Fruit fly (Drosophila melanogaster): ENCODE results near the gene Med.
A peak's percentile ranks its signal among the peaks of the same experiment; 100 is the strongest.

Gene Med

dm6 chr3R:31616001-31616400, 5.2 kb downstream of the Med start, which contains the start of the genes Mnat9 and CG1792 (continued):
- peak; percentile 95 for TF ChIP-seq scrt (GFP tag; optimal IDR thresholded peaks at IDR 0.05)
- TF ChIP-seq Nf-YA (GFP tag; IDR thresholded peaks at IDR 0.05): peak; percentile 98
- TF ChIP-seq CG4360 (GFP tag; IDR thresholded peaks at IDR 0.05): peak; percentile 88
- TF ChIP-seq HLH4C (GFP tag; IDR thresholded peaks at IDR 0.05; ENCODE audit: partially characterized antibody): no peak
- TF ChIP-seq CG5953 (GFP tag; IDR thresholded peaks at IDR 0.05): peak; percentile 98
- peak; percentile 92 for TF ChIP-seq corto (GFP tag; optimal IDR thresholded peaks at IDR 0.05)
- no peak for TF ChIP-seq Tbp (GFP tag; optimal IDR thresholded peaks at IDR 0.05)
- peak; percentile 94 for TF ChIP-seq fd64A (GFP tag; optimal IDR thresholded peaks at IDR 0.05)
- peak; percentile 98 for TF ChIP-seq NC2β (GFP tag; optimal IDR thresholded peaks at IDR 0.05)
- peak; percentile 98 for TF ChIP-seq emc (GFP tag; optimal IDR thresholded peaks at IDR 0.05)
- TF ChIP-seq CG43689 (GFP tag; IDR thresholded peaks at IDR 0.05): peak; percentile 99
- peak; percentile 95 for TF ChIP-seq CG10565 (GFP tag; optimal IDR thresholded peaks at IDR 0.05)
- TF ChIP-seq CG17328 (GFP tag; IDR thresholded peaks at IDR 0.05): peak; percentile 99
- TF ChIP-seq H15 (GFP tag; IDR thresholded peaks at IDR 0.05): peak; percentile 99
- peak; percentile 98 for TF ChIP-seq pho (GFP tag; optimal IDR thresholded peaks at IDR 0.05)
- no peak for TF ChIP-seq Bgb (GFP tag; IDR thresholded peaks at IDR 0.05; ENCODE audit: partially characterized antibody)
- TF ChIP-seq slp2 (GFP tag; optimal IDR thresholded peaks at IDR 0.05): peak; percentile 98
- TF ChIP-seq Fer1 (GFP tag; optimal IDR thresholded peaks at IDR 0.05): peak; percentile 96
- TF ChIP-seq CG10543 (GFP tag; optimal IDR thresholded peaks at IDR 0.05): peak; percentile 91
- TF ChIP-seq hb (GFP tag; IDR thresholded peaks at IDR 0.05; ENCODE audit: partially characterized antibody): no peak
- TF ChIP-seq sob (GFP tag; IDR thresholded peaks at IDR 0.05): peak; percentile 100
- peak; percentile 83 for TF ChIP-seq zf30C (GFP tag; optimal IDR thresholded peaks at IDR 0.05)
- peak; percentile 99 for TF ChIP-seq CG4730 (GFP tag; IDR thresholded peaks at IDR 0.05)
- peak; percentile 99 for TF ChIP-seq CG10654 (GFP tag; optimal IDR thresholded peaks at IDR 0.05)
- peak; percentile 98 for TF ChIP-seq Dek (tag; optimal IDR thresholded peaks at IDR 0.05)
- peak; percentile 99 for TF ChIP-seq Ada2b (GFP tag; IDR thresholded peaks at IDR 0.05)
- no peak for TF ChIP-seq cad (GFP tag; optimal IDR thresholded peaks at IDR 0.05)
- TF ChIP-seq Xbp1 (GFP tag; optimal IDR thresholded peaks at IDR 0.05): peak; percentile 99
- TF ChIP-seq crol (GFP tag; IDR thresholded peaks at IDR 0.05): peak; percentile 83
- TF ChIP-seq CG1233 (GFP tag; optimal IDR thresholded peaks at IDR 0.05): peak; percentile 99
- peak; percentile 99 for TF ChIP-seq Gug (GFP tag; IDR thresholded peaks at IDR 0.05)
- TF ChIP-seq Gsc (GFP tag; IDR thresholded peaks at IDR 0.05): peak; percentile 96
- peak; percentile 89 to 99 for TF ChIP-seq bsh (GFP tag; optimal IDR thresholded peaks at IDR 0.05)
- peak; percentile 99 for TF ChIP-seq CG1792 (GFP tag; optimal IDR thresholded peaks at IDR 0.05)
- peak; percentile 80 for TF ChIP-seq ftz-f1 (GFP tag; optimal IDR thresholded peaks at IDR 0.05)
- TF ChIP-seq Adf1 (GFP tag; IDR thresholded peaks at IDR 0.05): peak; percentile 89
- TF ChIP-seq CG17612 (GFP tag; IDR thresholded peaks at IDR 0.05): peak; percentile 99
- peak; percentile 93 for TF ChIP-seq CG34376 (GFP tag; optimal IDR thresholded peaks at IDR 0.05)
- peak; percentile 80 for TF ChIP-seq CG7928 (GFP tag; optimal IDR thresholded peaks at IDR 0.05)
- TF ChIP-seq CG3847 (GFP tag; IDR thresholded peaks at IDR 0.05): peak; percentile 99
- TF ChIP-seq CG9437 (GFP tag; optimal IDR thresholded peaks at IDR 0.05): peak; percentile 92
- peak; percentile 97 for TF ChIP-seq HHEX (GFP tag; optimal IDR thresholded peaks at IDR 0.05)
- TF ChIP-seq Hr51 (GFP tag; optimal IDR thresholded peaks at IDR 0.05): peak; percentile 98
- TF ChIP-seq CG2120 (GFP tag; optimal IDR thresholded peaks at IDR 0.05): peak; percentile 99
- TF ChIP-seq gcm2 (GFP tag; optimal IDR thresholded peaks at IDR 0.05): peak; percentile 96
- peak; percentile 97 for TF ChIP-seq Hmx (GFP tag; optimal IDR thresholded peaks at IDR 0.05)
- peak; percentile 98 for TF ChIP-seq wdn (GFP tag; IDR thresholded peaks at IDR 0.05)
- peak; percentile 96 for TF ChIP-seq CG10147 (GFP tag; optimal IDR thresholded peaks at IDR 0.05)
- peak; percentile 99 for TF ChIP-seq chif (GFP tag; optimal IDR thresholded peaks at IDR 0.05)
- peak; percentile 99 for TF ChIP-seq CG30403 (GFP tag; optimal IDR thresholded peaks at IDR 0.05)
- TF ChIP-seq HLH54F (GFP tag; optimal IDR thresholded peaks at IDR 0.05): peak; percentile 99
